Worm (Caenorhabditis elegans) whole organism, L4 larva: ENCODE results near the gene srg-44.

ENCODE experiments used
- ama-1 ChIP-seq: fragments of 150-350 bp; optimal IDR thresholded peaks from 2 replicates; lab custom pipeline; 2014; ENCODE audit warnings: inconsistent platforms, mixed read lengths
- attf-4 ChIP-seq: sonication (generic microtip); optimal IDR thresholded peaks from 3 replicates; lab custom pipeline; 2017; ENCODE audit warnings: missing biosample characterization, missing genetic modification characterization
- fos-1 ChIP-seq: fragments of 150-350 bp; optimal IDR thresholded peaks from 2 replicates; lab custom pipeline; 2014; ENCODE audit warnings: missing biosample characterization, missing genetic modification characterization
- lin-39 ChIP-seq: fragments of 150-350 bp; optimal IDR thresholded peaks from 2 replicates; lab custom pipeline; 2014; ENCODE audit warnings: missing biosample characterization, missing genetic modification reagents, missing genetic modification characterization
- nhr-77 ChIP-seq: fragments of 150-350 bp; optimal IDR thresholded peaks from 2 replicates; lab custom pipeline; 2014; ENCODE audit warnings: missing biosample characterization, missing genetic modification characterization
- unc-130 ChIP-seq: sonication (generic microtip); optimal IDR thresholded peaks from 2 replicates; lab custom pipeline; 2016; ENCODE audit warnings: missing genetic modification reagents, missing genetic modification characterization, missing compliant biosample characterization
- vab-7 ChIP-seq: fragments of 200-800 bp; sonication (Bioruptor generic); IDR thresholded peaks from 2 replicates; pipeline ENCODE4 v1.3.6; 2022; ENCODE audit warnings: missing genetic modification reagents, missing genetic modification characterization, missing compliant biosample characterization
- zag-1 ChIP-seq: fragments of 150-350 bp; optimal IDR thresholded peaks from 2 replicates; lab custom pipeline; 2014; ENCODE audit warnings: missing biosample characterization, missing genetic modification characterization
- ztf-11 ChIP-seq: fragments of 150-350 bp; optimal IDR thresholded peaks from 2 replicates; lab custom pipeline; 2014; ENCODE audit warnings: missing biosample characterization, missing genetic modification characterization

DNA sequence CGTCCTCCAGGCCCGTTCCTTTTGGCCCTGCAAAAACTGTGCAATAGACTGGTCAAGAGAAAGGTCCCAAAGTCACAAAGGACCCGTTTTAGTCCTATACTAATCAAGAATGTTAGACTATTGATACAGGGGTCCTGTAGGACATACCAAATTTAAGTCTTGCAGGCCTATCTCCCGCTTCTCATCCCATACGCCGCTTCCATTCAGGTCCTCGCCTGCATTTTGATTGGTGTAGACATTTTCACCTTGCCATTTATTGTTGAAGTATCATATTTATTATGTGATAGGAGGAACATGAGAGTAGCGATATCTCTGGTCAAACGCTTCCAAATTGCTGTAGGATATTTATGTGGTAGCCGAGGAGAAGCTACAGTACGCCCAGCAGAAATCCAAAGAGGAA is 11.3 kb upstream of the srg-44 start:
- TF ChIP-seq zag-1 (tag; lab: Kevin White, UChicago) (no peak), ama-1 (lab: Kevin White, UChicago) (no peak), nhr-77 (tag; lab: Kevin White, UChicago) (no peak), lin-39 (no peak), ztf-11 (tag; lab: Kevin White, UChicago) (no peak), fos-1 (tag; lab: Kevin White, UChicago) (no peak), vab-7 (no peak), unc-130 (GFP tag; lab: Kevin White, UChicago) (no peak), attf-4 (tag; lab: Kevin White, UChicago) (no peak)
